Worm (Caenorhabditis elegans): ENCODE results near the gene F35H8.4.

The F35H8.4 gene

DNA sequence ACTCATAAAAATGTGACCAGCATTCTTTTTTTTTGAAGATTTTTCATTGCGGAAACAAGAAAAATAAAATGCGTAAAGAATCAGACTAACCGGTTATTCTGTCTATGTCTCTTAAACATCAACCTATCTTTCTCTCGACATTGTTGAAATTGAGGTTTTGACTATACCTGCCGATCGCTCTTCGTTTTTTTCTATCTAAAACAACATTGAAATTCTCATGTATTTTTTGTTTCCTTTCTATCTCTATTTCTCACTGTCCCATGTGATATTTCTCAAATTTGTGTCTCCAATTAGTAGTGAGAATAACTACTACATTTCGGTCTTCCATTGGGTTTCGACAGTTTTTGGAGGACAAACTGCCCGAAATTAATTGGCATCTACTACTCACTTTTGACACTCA, 1.1 kb upstream of the F35H8.4 start:
- TF ChIP-seq hlh-1 (tag; optimal IDR thresholded peaks at IDR 0.05) (no peak), ceh-43 (GFP tag; optimal IDR thresholded peaks at IDR 0.05) (no peak), M03D4.4 (tag; optimal IDR thresholded peaks at IDR 0.05) (no peak), ham-2 (GFP tag; optimal IDR thresholded peaks at IDR 0.05) (no peak), lsy-2 (tag; optimal IDR thresholded peaks at IDR 0.05) (no peak), snpc-4 (tag; optimal IDR thresholded peaks at IDR 0.05) (no peak)

- TF ChIP-seq ham-2 (GFP tag; optimal IDR thresholded peaks at IDR 0.05) (no peak), hlh-1 (tag; optimal IDR thresholded peaks at IDR 0.05) (no peak), elt-3 (tag; optimal IDR thresholded peaks at IDR 0.05) (no peak), flh-1 (GFP tag; optimal IDR thresholded peaks at IDR 0.05) (no peak), nhr-28 (tag; optimal IDR thresholded peaks at IDR 0.05) (no peak)
Measured at ce11 chrII:9558906-9559305, 923 bp downstream of the F35H8.4 start.

ce11 chrII:9557437-9558150, 2.2 kb downstream of the F35H8.4 start, which contains the start of gene zfp-2:
Gene zfp-2 (plus strand): TSS chrII:9557650.
- TF ChIP-seq unc-62 (GFP tag; optimal IDR thresholded peaks at IDR 0.05) = no peak
- TF ChIP-seq lin-32 (GFP tag; optimal IDR thresholded peaks at IDR 0.05) = no peak
- no peak for TF ChIP-seq snpc-4 (tag; optimal IDR thresholded peaks at IDR 0.05)
- no peak for TF ChIP-seq lin-13 (tag; optimal IDR thresholded peaks at IDR 0.05)
- TF ChIP-seq ces-1 (GFP tag; optimal IDR thresholded peaks at IDR 0.05) = peak; percentile 82
- TF ChIP-seq lsy-2 (tag; optimal IDR thresholded peaks at IDR 0.05) = peak; percentile 8
- no peak for TF ChIP-seq drap-1 (GFP tag; optimal IDR thresholded peaks at IDR 0.05)
- no peak for TF ChIP-seq unc-120 (tag; optimal IDR thresholded peaks at IDR 0.05; ENCODE audit: poor library complexity, severe bottlenecking)
- no peak for TF ChIP-seq elt-1 (tag; optimal IDR thresholded peaks at IDR 0.05; ENCODE audit: borderline replicate concordance, insufficient read depth)
- TF ChIP-seq mab-5 (tag; optimal IDR thresholded peaks at IDR 0.05) = no peak
- no peak for TF ChIP-seq bed-3 (GFP tag; optimal IDR thresholded peaks at IDR 0.05)
- no peak for TF ChIP-seq sptf-1 (tag; optimal IDR thresholded peaks at IDR 0.05)

DNA sequence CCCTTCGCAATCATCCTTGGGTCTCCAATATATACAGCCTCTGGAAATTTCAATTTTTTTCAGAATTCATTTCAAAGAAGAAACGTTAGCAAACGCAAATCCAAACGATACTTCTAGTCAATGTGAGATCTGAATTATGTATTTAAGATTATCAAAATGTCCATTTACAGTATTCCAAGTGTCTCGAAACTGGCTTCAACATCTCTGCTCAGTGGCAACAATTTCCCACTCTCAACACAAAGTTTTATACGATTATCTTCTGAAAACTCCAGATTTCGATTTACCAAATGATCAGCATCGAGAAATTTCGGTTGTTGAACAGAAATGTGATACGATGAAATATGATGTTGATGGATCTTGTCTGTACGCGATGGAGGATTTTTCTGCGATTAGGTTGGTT, 3.2 kb downstream of the F35H8.4 start:
- TF ChIP-seq elt-1 (tag; optimal IDR thresholded peaks at IDR 0.05; ENCODE audit: borderline replicate concordance, insufficient read depth) (no peak), nhr-28 (tag; optimal IDR thresholded peaks at IDR 0.05) (no peak), blmp-1 (tag; optimal IDR thresholded peaks at IDR 0.05) (no peak), tbx-8 (GFP tag; optimal IDR thresholded peaks at IDR 0.05) (no peak), drap-1 (GFP tag; optimal IDR thresholded peaks at IDR 0.05) (no peak), pha-4 (tag; optimal IDR thresholded peaks at IDR 0.05) (no peak), sem-2 (GFP tag; optimal IDR thresholded peaks at IDR 0.05) (no peak)

- TF ChIP-seq unc-62 (GFP tag; optimal IDR thresholded peaks at IDR 0.05) (no peak), lin-13 (tag; optimal IDR thresholded peaks at IDR 0.05) (no peak), bed-3 (GFP tag; optimal IDR thresholded peaks at IDR 0.05) (no peak), ces-1 (GFP tag; optimal IDR thresholded peaks at IDR 0.05) (no peak), lin-32 (GFP tag; optimal IDR thresholded peaks at IDR 0.05) (no peak), nhr-12 (tag; optimal IDR thresholded peaks at IDR 0.05) (no peak), elt-3 (tag; optimal IDR thresholded peaks at IDR 0.05) (no peak), mab-5 (tag; optimal IDR thresholded peaks at IDR 0.05) (no peak), blmp-1 (tag; optimal IDR thresholded peaks at IDR 0.05) (no peak), drap-1 (GFP tag; optimal IDR thresholded peaks at IDR 0.05) (no peak), mep-1 (tag; optimal IDR thresholded peaks at IDR 0.05) (no peak), lsy-2 (tag; optimal IDR thresholded peaks at IDR 0.05) (no peak)
Measured at ce11 chrII:9554925-9555553, 4.8 kb downstream of the F35H8.4 start, which contains the start of gene F35H8.2. Gene F35H8.2 (plus strand): TSS chrII:9555503.

- TF ChIP-seq hlh-1 (tag; optimal IDR thresholded peaks at IDR 0.05) = no peak
- no peak for TF ChIP-seq pha-4 (tag; optimal IDR thresholded peaks at IDR 0.05)
Measured at ce11 chrII:9553179-9553578, 6.7 kb downstream of the F35H8.4 start, which contains the start of gene F35H8.1. Gene F35H8.1 (minus strand): TSS chrII:9553279.
